Worm (Caenorhabditis elegans): ENCODE measurements around the gene ZC404.16.

ce11 chrV:6796264-6796663, 22.6 kb upstream of the ZC404.16 start:
- no peak for TF ChIP-seq ztf-11 (tag; optimal IDR thresholded peaks at IDR 0.05)
- no peak for TF ChIP-seq daf-19 (GFP tag; conservative IDR thresholded peaks at IDR 0.05)
- TF ChIP-seq fos-1 (tag; optimal IDR thresholded peaks at IDR 0.05), result no peak
- no peak for TF ChIP-seq zip-2 (tag; optimal IDR thresholded peaks at IDR 0.05)
- TF ChIP-seq lsy-2 (tag; optimal IDR thresholded peaks at IDR 0.05), result no peak
- TF ChIP-seq lin-13 (GFP tag; optimal IDR thresholded peaks at IDR 0.05), result no peak
- TF ChIP-seq ceh-28 (tag; optimal IDR thresholded peaks at IDR 0.05), result no peak
- TF ChIP-seq aly-2 (tag; optimal IDR thresholded peaks at IDR 0.05), result no peak
- TF ChIP-seq lin-39 (tag; optimal IDR thresholded peaks at IDR 0.05), result no peak
- TF ChIP-seq egl-27 (tag; optimal IDR thresholded peaks at IDR 0.05), result no peak
- no peak for TF ChIP-seq mep-1 (tag; optimal IDR thresholded peaks at IDR 0.05)

All from whole organism, L4 larva.